Worm (Caenorhabditis elegans) whole organism, L4/young adult: ENCODE measurements around the gene akt-1.

Experiments used
- W03F9.2 ChIP-seq: fragments of 150-350 bp; optimal IDR thresholded peaks from 2 replicates; lab custom pipeline; 2014; ENCODE audit warnings: missing biosample characterization, missing genetic modification characterization
- dao-5 ChIP-seq: sonication (generic microtip); optimal IDR thresholded peaks from 2 replicates; lab custom pipeline; 2016; ENCODE audit warnings: missing genotype, missing genetic modification characterization, moderate library complexity, missing compliant biosample characterization
- him-1 ChIP-seq: sonication (generic microtip); optimal IDR thresholded peaks from 2 replicates; lab custom pipeline; 2016; ENCODE audit warnings: missing genotype, missing genetic modification reagents, missing genetic modification characterization, missing compliant biosample characterization

- TF ChIP-seq him-1 (tag; lab: Kevin White, UChicago): no peak
- no peak for TF ChIP-seq W03F9.2 (tag; lab: Kevin White, UChicago)
- TF ChIP-seq dao-5: no peak
Measured at ce11 chrV:10212027-10212426, 36.7 kb upstream of the akt-1 start, which contains the start of gene zhit-3.
